Worm (Caenorhabditis elegans): ENCODE data around the gene T09F5.2.

- TF ChIP-seq ama-1 (optimal IDR thresholded peaks at IDR 0.05) (no peak), flt-1 (GFP tag; IDR thresholded peaks at IDR 0.05) (no peak), pes-1 (GFP tag; IDR thresholded peaks at IDR 0.05) (no peak), ceh-13 (GFP tag; optimal IDR thresholded peaks at IDR 0.05) (no peak), scrt-1 (GFP tag; IDR thresholded peaks at IDR 0.05) (no peak)
Measured at ce11 chrV:15148800-15149199, 2.0 kb upstream of the T09F5.2 start, which contains the start of gene T09F5.1.
